Fruit fly (Drosophila melanogaster): ENCODE measurements around the gene CG5707.

- TF ChIP-seq brk (GFP tag; optimal IDR thresholded peaks at IDR 0.05): no peak
- no peak for TF ChIP-seq GATAd (GFP tag; optimal IDR thresholded peaks at IDR 0.05)
- no peak for TF ChIP-seq OdsH (GFP tag; optimal IDR thresholded peaks at IDR 0.05)
- TF ChIP-seq lola (GFP tag; optimal IDR thresholded peaks at IDR 0.05): no peak
- TF ChIP-seq psq (GFP tag; optimal IDR thresholded peaks at IDR 0.05): no peak
- no peak for TF ChIP-seq Hr78 (GFP tag; optimal IDR thresholded peaks at IDR 0.05)
- no peak for TF ChIP-seq ey (GFP tag; optimal IDR thresholded peaks at IDR 0.05)
- TF ChIP-seq CrebA (GFP tag; optimal IDR thresholded peaks at IDR 0.05; ENCODE audit: borderline replicate concordance): no peak
- TF ChIP-seq h (GFP tag; optimal IDR thresholded peaks at IDR 0.05): no peak
- TF ChIP-seq usp (GFP tag; optimal IDR thresholded peaks at IDR 0.05): no peak
- no peak for TF ChIP-seq tai (GFP tag; optimal IDR thresholded peaks at IDR 0.05)
Measured at dm6 chr3L:2144355-2144754, 47.7 kb downstream of the CG5707 start.

Data from whole organism, wandering third instar larva.